Worm (Caenorhabditis elegans): ENCODE measurements around the gene K12H6.4.

ce11 chrII:2815444-2815843 is 8.6 kb downstream of the K12H6.4 start, which contains the start of gene K12H6.2:
- TF ChIP-seq T22C8.4 (GFP tag; IDR thresholded peaks at IDR 0.05) (no peak), ztf-23 (GFP tag; IDR thresholded peaks at IDR 0.05) (no peak), ref-1 (GFP tag; conservative IDR thresholded peaks at IDR 0.05) (no peak), med-1 (GFP tag; optimal IDR thresholded peaks at IDR 0.05; ENCODE audit: insufficient read depth) (no peak), cog-1 (tag; optimal IDR thresholded peaks at IDR 0.05) (no peak), tab-1 (GFP tag; IDR thresholded peaks at IDR 0.05) (no peak)

Data from whole organism, midembryonic.